Fruit fly (Drosophila melanogaster): Measurements from ENCODE around the gene CG3847.

DNA sequence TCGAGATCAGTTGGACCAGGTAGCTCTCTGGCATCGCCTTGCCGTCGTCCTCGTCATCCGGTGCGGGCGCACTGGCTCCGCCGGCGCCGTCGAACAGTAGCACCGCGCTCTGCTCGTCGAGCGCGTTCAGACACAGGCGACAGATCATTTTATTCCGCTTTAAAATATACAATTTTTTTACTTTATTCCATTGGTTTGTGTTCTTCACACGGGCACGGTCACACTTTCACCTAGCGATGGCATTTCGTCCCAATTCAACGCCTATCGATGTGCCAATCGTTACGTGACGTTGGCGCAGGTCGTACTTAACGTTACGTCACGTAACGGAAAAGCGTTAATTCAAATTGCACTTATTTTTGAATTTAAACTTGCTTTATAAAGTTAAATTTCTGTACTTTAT, 45.9 kb upstream of the CG3847 start, which contains the start of gene CG12219:
- TF ChIP-seq dsx (GFP tag; optimal IDR thresholded peaks at IDR 0.05; ENCODE audit: poor library complexity, severe bottlenecking) (no peak), Eip75B (GFP tag; optimal IDR thresholded peaks at IDR 0.05) (no peak), CG9139 (GFP tag; optimal IDR thresholded peaks at IDR 0.05) (no peak), topi (GFP tag; optimal IDR thresholded peaks at IDR 0.05) (no peak), Met (GFP tag; optimal IDR thresholded peaks at IDR 0.05) (no peak), Sox15 (GFP tag; optimal IDR thresholded peaks at IDR 0.05) (no peak), CG4318 (GFP tag; optimal IDR thresholded peaks at IDR 0.05) (no peak), achi (GFP tag; optimal IDR thresholded peaks at IDR 0.05) (no peak), Sox102F (GFP tag; optimal IDR thresholded peaks at IDR 0.05) (no peak), dac (GFP tag; optimal IDR thresholded peaks at IDR 0.05) (no peak), CG34406 (GFP tag; optimal IDR thresholded peaks at IDR 0.05) (no peak), CG6808 (GFP tag; optimal IDR thresholded peaks at IDR 0.05) (no peak), Sox14 (GFP tag; optimal IDR thresholded peaks at IDR 0.05) (no peak), eg (GFP tag; IDR thresholded peaks at IDR 0.05) (no peak)
